Fruit fly (Drosophila melanogaster): Measurements from ENCODE around the gene oc.
A peak's percentile ranks its signal among the peaks of the same experiment; 100 is the strongest.

Gene oc

DNA sequence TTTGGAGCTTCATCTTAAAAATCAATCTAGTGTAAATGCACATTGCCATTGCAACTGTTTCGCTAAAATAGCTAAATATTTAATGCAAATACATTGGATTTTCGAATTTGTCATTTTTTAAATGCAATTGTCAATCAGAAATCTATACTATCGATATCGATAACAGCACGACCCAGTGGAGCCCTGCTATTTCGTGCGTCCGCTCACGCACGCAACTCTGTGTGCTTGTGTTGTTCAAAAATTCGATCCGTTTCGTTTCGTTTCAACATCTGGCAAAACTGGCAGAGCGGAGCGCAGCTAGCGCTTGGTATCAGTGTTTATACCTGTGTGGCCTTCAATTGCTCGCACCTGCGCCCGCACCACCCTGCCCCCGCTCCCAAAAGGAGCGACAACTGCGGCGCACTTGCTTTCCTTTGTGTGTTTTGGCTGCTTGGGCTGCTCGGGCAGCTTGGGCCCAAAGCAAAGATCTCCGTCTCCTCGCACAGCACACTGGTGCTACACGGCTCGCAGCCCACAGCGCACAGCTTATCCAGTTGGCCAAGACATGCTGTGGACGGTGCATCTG, 61.8 kb downstream of the oc start, which contains the start of gene CG12081 (continued):
- TF ChIP-seq ash1 (GFP tag; optimal IDR thresholded peaks at IDR 0.05) = no peak
- no peak for TF ChIP-seq CG7372 (GFP tag; IDR thresholded peaks at IDR 0.05)
- TF ChIP-seq CG11695 (GFP tag; IDR thresholded peaks at IDR 0.05) = no peak
- no peak for TF ChIP-seq Doc2 (GFP tag; IDR thresholded peaks at IDR 0.05)
- TF ChIP-seq CG1024 (GFP tag; IDR thresholded peaks at IDR 0.05) = 0 out of 2 replicates have a peak, but pooled peaks have one; percentile 14
- TF ChIP-seq CG13624 (GFP tag; optimal IDR thresholded peaks at IDR 0.05) = peak; percentile 23
- TF ChIP-seq nom (GFP tag; optimal IDR thresholded peaks at IDR 0.05) = peak; percentile 17
- TF ChIP-seq Fer2 (tag; optimal IDR thresholded peaks at IDR 0.05) = no peak
- peak; percentile 90 for TF ChIP-seq CG16813 (GFP tag; IDR thresholded peaks at IDR 0.05; ENCODE audit: partially characterized antibody)
- no peak for TF ChIP-seq odd (GFP tag; optimal IDR thresholded peaks at IDR 0.05)
- no peak for TF ChIP-seq sc (optimal IDR thresholded peaks at IDR 0.05)
- TF ChIP-seq sc (GFP tag; optimal IDR thresholded peaks at IDR 0.05) = no peak
- peak; percentile 72 for TF ChIP-seq onecut (GFP tag; IDR thresholded peaks at IDR 0.05)
- TF ChIP-seq Side (GFP tag; optimal IDR thresholded peaks at IDR 0.05) = no peak
- no peak for TF ChIP-seq luna (GFP tag; optimal IDR thresholded peaks at IDR 0.05)
- no peak for TF ChIP-seq CG7745 (tag; optimal IDR thresholded peaks at IDR 0.05)
- TF ChIP-seq Bgb (GFP tag; IDR thresholded peaks at IDR 0.05; ENCODE audit: partially characterized antibody) = peak; percentile 95
- TF ChIP-seq bowl (GFP tag; IDR thresholded peaks at IDR 0.05) = no peak
- TF ChIP-seq CG30020 (tag; optimal IDR thresholded peaks at IDR 0.05) = peak; percentile 91
- TF ChIP-seq tna (GFP tag; IDR thresholded peaks at IDR 0.05; ENCODE audit: partially characterized antibody) = peak; percentile 91
- TF ChIP-seq CG10543 (GFP tag; optimal IDR thresholded peaks at IDR 0.05) = no peak
- peak; percentile 30 for TF ChIP-seq Sin3A (optimal IDR thresholded peaks at IDR 0.05)
- no peak for TF ChIP-seq CG15696 (tag; optimal IDR thresholded peaks at IDR 0.05)
- TF ChIP-seq chm (GFP tag; IDR thresholded peaks at IDR 0.05) = no peak
- no peak for TF ChIP-seq Abd-B (GFP tag; optimal IDR thresholded peaks at IDR 0.05)
- TF ChIP-seq MTF-1 (GFP tag; optimal IDR thresholded peaks at IDR 0.05; ENCODE audit: borderline replicate concordance) = no peak
- no peak for TF ChIP-seq CG7786 (GFP tag; optimal IDR thresholded peaks at IDR 0.05)
- TF ChIP-seq Scr (GFP tag; IDR thresholded peaks at IDR 0.05; ENCODE audit: partially characterized antibody) = peak; percentile 87
- TF ChIP-seq E2f2 (GFP tag; IDR thresholded peaks at IDR 0.05) = peak; percentile 75
- no peak for TF ChIP-seq gcm (GFP tag; optimal IDR thresholded peaks at IDR 0.05)
- TF ChIP-seq rib (GFP tag; IDR thresholded peaks at IDR 0.05) = no peak
- TF ChIP-seq CG9876 (GFP tag; optimal IDR thresholded peaks at IDR 0.05) = no peak
- TF ChIP-seq Aef1 (GFP tag; IDR thresholded peaks at IDR 0.05) = no peak
- no peak for TF ChIP-seq sima (GFP tag; optimal IDR thresholded peaks at IDR 0.05)
- no peak for TF ChIP-seq prd (optimal IDR thresholded peaks at IDR 0.05)
- no peak for TF ChIP-seq prd (GFP tag; IDR thresholded peaks at IDR 0.05)
- TF ChIP-seq CG10147 (GFP tag; optimal IDR thresholded peaks at IDR 0.05) = no peak
- no peak for TF ChIP-seq Atf-2 (GFP tag; optimal IDR thresholded peaks at IDR 0.05)
- no peak for TF ChIP-seq CG4404 (GFP tag; IDR thresholded peaks at IDR 0.05)
- no peak for TF ChIP-seq tup (GFP tag; optimal IDR thresholded peaks at IDR 0.05)
- TF ChIP-seq CG18476 (GFP tag; optimal IDR thresholded peaks at IDR 0.05) = no peak
- no peak for TF ChIP-seq exex (tag; optimal IDR thresholded peaks at IDR 0.05)
- peak; percentile 87 for TF ChIP-seq CG14860 (GFP tag; IDR thresholded peaks at IDR 0.05; ENCODE audit: partially characterized antibody)
- peak; percentile 92 for TF ChIP-seq Opbp (GFP tag; IDR thresholded peaks at IDR 0.05; ENCODE audit: partially characterized antibody)
- peak; percentile 63 for TF ChIP-seq CG4617 (GFP tag; optimal IDR thresholded peaks at IDR 0.05; ENCODE audit: borderline replicate concordance)
- TF ChIP-seq CG17385 (GFP tag; optimal IDR thresholded peaks at IDR 0.05) = no peak
- TF ChIP-seq dpn (GFP tag; optimal IDR thresholded peaks at IDR 0.05) = no peak
- no peak for TF ChIP-seq CG6654 (GFP tag; optimal IDR thresholded peaks at IDR 0.05)
- peak; percentile 38; the same call in 1 of the 2 replicates for TF ChIP-seq CG9932 (GFP tag; IDR thresholded peaks at IDR 0.05)
- TF ChIP-seq sd (tag; optimal IDR thresholded peaks at IDR 0.05) = peak; percentile 60
- no peak for TF ChIP-seq Hsf (GFP tag; optimal IDR thresholded peaks at IDR 0.05)
